Fruit fly (Drosophila melanogaster) Kc167 (cell line): Measurements from ENCODE around the gene Irk1.

ENCODE experiments used
- Sin3A ChIP-seq: fragments of >200 bp; optimal IDR thresholded peaks from 2 replicates; lab custom pipeline; 2018; ENCODE audit warnings: missing external identifiers
- h ChIP-seq: fragments of >200 bp; optimal IDR thresholded peaks from 3 replicates; lab custom pipeline; 2018; ENCODE audit warnings: missing external identifiers
- insv ChIP-seq: fragments of >200 bp; optimal IDR thresholded peaks from 3 replicates; lab custom pipeline; 2018; ENCODE audit warnings: missing external identifiers

DNA sequence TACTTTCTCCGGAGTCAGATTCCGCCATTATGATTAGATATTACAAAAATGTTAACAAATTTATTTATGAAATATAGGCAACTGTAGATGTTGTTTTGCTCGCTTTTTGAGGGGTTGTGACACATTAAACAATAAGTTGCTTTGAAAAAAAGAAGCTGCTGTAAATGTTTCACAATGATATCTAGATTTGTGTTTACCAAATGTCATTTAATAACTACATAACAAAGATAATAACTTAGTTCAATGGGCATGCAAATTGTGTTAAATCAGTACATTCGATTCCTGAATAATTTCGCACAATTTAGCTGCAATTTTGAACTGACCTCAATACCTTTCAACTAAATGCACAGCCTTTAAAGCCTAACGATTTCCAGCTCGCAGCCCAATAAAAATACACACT, 35.8 kb downstream of the Irk1 start, which contains the start of gene fzo:
- TF ChIP-seq h (lab: Kevin White, UChicago) (no peak), Sin3A (lab: Kevin White, UChicago) (no peak), insv (no peak)
